Fruit fly (Drosophila melanogaster): ENCODE data around the gene CG43091.

The CG43091 gene

dm6 chr3R:22727857-22728256 lies 40.7 kb downstream of the CG43091 start (continued):
- TF ChIP-seq sens (GFP tag): peak; percentile 22
- TF ChIP-seq tgo (GFP tag; IDR thresholded peaks at IDR 0.05): peak; percentile 46; the same call in 1 of the 3 replicates
- TF ChIP-seq Ssrp (tag; optimal IDR thresholded peaks at IDR 0.05): no peak
- no peak for TF ChIP-seq Hand (GFP tag; optimal IDR thresholded peaks at IDR 0.05)
- TF ChIP-seq CG12391 (tag; optimal IDR thresholded peaks at IDR 0.05): no peak
- TF ChIP-seq fru (optimal IDR thresholded peaks at IDR 0.05): no peak
- TF ChIP-seq CG14441 (GFP tag; IDR thresholded peaks at IDR 0.05): peak; percentile 32; the same call in 1 of the 2 replicates
- peak; percentile 30 for TF ChIP-seq CG1603 (tag; optimal IDR thresholded peaks at IDR 0.05)
- TF ChIP-seq CG12659 (GFP tag; optimal IDR thresholded peaks at IDR 0.05): no peak
- peak; percentile 61; the same call in 1 of the 2 replicates for TF ChIP-seq Xrp1 (GFP tag; IDR thresholded peaks at IDR 0.05)
- TF ChIP-seq lab (GFP tag; optimal IDR thresholded peaks at IDR 0.05): no peak
- 0 out of 2 replicates have a peak, but pooled peaks have one; percentile 27 for TF ChIP-seq CG11247 (GFP tag; IDR thresholded peaks at IDR 0.05)
- peak; percentile 28; the same call in 1 of the 2 replicates for TF ChIP-seq ssp (GFP tag; IDR thresholded peaks at IDR 0.05)
- TF ChIP-seq Mrtf (GFP tag; IDR thresholded peaks at IDR 0.05): no peak
- no peak for TF ChIP-seq CG6791 (GFP tag; IDR thresholded peaks at IDR 0.05; ENCODE audit: partially characterized antibody)
- TF ChIP-seq MTF-1 (GFP tag; optimal IDR thresholded peaks at IDR 0.05; ENCODE audit: borderline replicate concordance): no peak
- peak; percentile 17 for TF ChIP-seq sd (tag; optimal IDR thresholded peaks at IDR 0.05)
- TF ChIP-seq prd (optimal IDR thresholded peaks at IDR 0.05): no peak
- peak; percentile 32; the same call in 1 of the 3 replicates for TF ChIP-seq prd (GFP tag; IDR thresholded peaks at IDR 0.05)

- TF ChIP-seq MESR4 (GFP tag; optimal IDR thresholded peaks at IDR 0.05): no peak
- no peak for TF ChIP-seq tup (GFP tag; optimal IDR thresholded peaks at IDR 0.05)
- no peak for TF ChIP-seq CG3163 (GFP tag; optimal IDR thresholded peaks at IDR 0.05)
- no peak for TF ChIP-seq so (GFP tag; IDR thresholded peaks at IDR 0.05)
- no peak for TF ChIP-seq ems (GFP tag; optimal IDR thresholded peaks at IDR 0.05)
- TF ChIP-seq ab (GFP tag; optimal IDR thresholded peaks at IDR 0.05): no peak
- no peak for TF ChIP-seq Rfx (GFP tag; IDR thresholded peaks at IDR 0.05)
- no peak for TF ChIP-seq Side (GFP tag; optimal IDR thresholded peaks at IDR 0.05)
- no peak for TF ChIP-seq CG14965 (GFP tag; optimal IDR thresholded peaks at IDR 0.05; ENCODE audit: borderline replicate concordance)
- TF ChIP-seq Eip74EF (GFP tag; optimal IDR thresholded peaks at IDR 0.05): peak in 1 of 2 experiments; percentile 70
- TF ChIP-seq CG1529 (GFP tag; optimal IDR thresholded peaks at IDR 0.05): no peak
- TF ChIP-seq CG6854 (GFP tag; optimal IDR thresholded peaks at IDR 0.05): no peak
- no peak for TF ChIP-seq Vsx1 (GFP tag; optimal IDR thresholded peaks at IDR 0.05)
- no peak for TF ChIP-seq CHES-1-like (GFP tag; optimal IDR thresholded peaks at IDR 0.05)
- TF ChIP-seq CG42726 (GFP tag; IDR thresholded peaks at IDR 0.05; ENCODE audit: partially characterized antibody): no peak
- TF ChIP-seq CG17361 (GFP tag; IDR thresholded peaks at IDR 0.05): no peak
- TF ChIP-seq ap (GFP tag; IDR thresholded peaks at IDR 0.05): no peak
- TF ChIP-seq Hand (GFP tag; optimal IDR thresholded peaks at IDR 0.05): no peak
- no peak for TF ChIP-seq CG9609 (GFP tag; optimal IDR thresholded peaks at IDR 0.05)
- no peak for TF ChIP-seq NfI (GFP tag; optimal IDR thresholded peaks at IDR 0.05)
- no peak for TF ChIP-seq CG10543 (GFP tag; optimal IDR thresholded peaks at IDR 0.05)
- no peak for TF ChIP-seq aop (GFP tag; IDR thresholded peaks at IDR 0.05)
- TF ChIP-seq HmgD (GFP tag; optimal IDR thresholded peaks at IDR 0.05): peak; percentile 27
- no peak for TF ChIP-seq ken (GFP tag; IDR thresholded peaks at IDR 0.05)
- peak; percentile 71 for TF ChIP-seq cg (GFP tag; optimal IDR thresholded peaks at IDR 0.05)
- no peak for TF ChIP-seq CG9215 (GFP tag; IDR thresholded peaks at IDR 0.05)
- no peak for TF ChIP-seq CkIIα-i1 (GFP tag; IDR thresholded peaks at IDR 0.05)
- TF ChIP-seq H2.0 (GFP tag; IDR thresholded peaks at IDR 0.05): no peak
- peak; percentile 41 for TF ChIP-seq nerfin-1 (tag; optimal IDR thresholded peaks at IDR 0.05)
- no peak for TF ChIP-seq Lpt (GFP tag; optimal IDR thresholded peaks at IDR 0.05)
- peak; percentile 28 for TF ChIP-seq sd (tag; optimal IDR thresholded peaks at IDR 0.05)
- TF ChIP-seq CG8359 (GFP tag; optimal IDR thresholded peaks at IDR 0.05; ENCODE audit: borderline replicate concordance): no peak
- no peak for TF ChIP-seq oc (tag; optimal IDR thresholded peaks at IDR 0.05)
- TF ChIP-seq CG32767 (GFP tag; IDR thresholded peaks at IDR 0.05): no peak
Measured at dm6 chr3R:22727456-22727833, 41.1 kb downstream of the CG43091 start.

Measured in whole organism, embryonic.